Worm (Caenorhabditis elegans) whole organism, early embryonic: ENCODE data around the gene syg-2.

Source experiments
- B0310.2 ChIP-seq: sonication (generic microtip); optimal IDR thresholded peaks from 2 replicates; lab custom pipeline; 2016; ENCODE audit warnings: mild to moderate bottlenecking, missing genetic modification characterization, missing compliant biosample characterization
- ama-1 ChIP-seq: fragments of 150-350 bp; optimal IDR thresholded peaks from 2 replicates; lab custom pipeline; 2014
- ceh-13 ChIP-seq: fragments of 200-800 bp; sonication (Bioruptor generic); optimal IDR thresholded peaks from 2 replicates; lab custom pipeline; 2018; ENCODE audit warnings: mild to moderate bottlenecking, missing genetic modification characterization, missing compliant biosample characterization
- ceh-36 ChIP-seq: sonication (generic microtip); optimal IDR thresholded peaks from 2 replicates; lab custom pipeline; 2016; ENCODE audit warnings: missing genetic modification characterization, inconsistent platforms, missing compliant biosample characterization
- ets-7 ChIP-seq: sonication (generic microtip); optimal IDR thresholded peaks from 2 replicates; lab custom pipeline; 2016; ENCODE audit warnings: missing genotype, missing genetic modification characterization, missing compliant biosample characterization
- flt-1 ChIP-seq: fragments of 200-800 bp; sonication (Bioruptor generic); IDR thresholded peaks from 2 replicates; pipeline ENCODE4 v1.3.6; 2022; ENCODE audit warnings: missing genetic modification characterization, missing compliant biosample characterization
- hmbx-1 ChIP-seq: sonication (generic microtip); optimal IDR thresholded peaks from 2 replicates; lab custom pipeline; 2016; ENCODE audit warnings: mild to moderate bottlenecking, missing genetic modification characterization, missing compliant biosample characterization
- hmg-4 ChIP-seq: fragments of 200-800 bp; sonication (Bioruptor generic); optimal IDR thresholded peaks from 2 replicates; lab custom pipeline; 2018; ENCODE audit warnings: mild to moderate bottlenecking, missing genetic modification characterization, missing compliant biosample characterization
- hnd-1 ChIP-seq: sonication (generic microtip); optimal IDR thresholded peaks from 2 replicates; lab custom pipeline; 2016; ENCODE audit warnings: missing genetic modification characterization, missing compliant biosample characterization
- pes-1 ChIP-seq: fragments of 200-800 bp; sonication (Bioruptor generic); IDR thresholded peaks from 2 replicates; pipeline ENCODE4 v1.3.6; 2022; ENCODE audit warnings: missing genetic modification reagents, missing genetic modification characterization, missing compliant biosample characterization
- scrt-1 ChIP-seq: fragments of 200-800 bp; sonication (Bioruptor generic); IDR thresholded peaks from 2 replicates; pipeline ENCODE4 v1.3.6; 2022; ENCODE audit warnings: missing genetic modification characterization, missing compliant biosample characterization
- sea-1 ChIP-seq: fragments of 200-800 bp; sonication (Bioruptor generic); conservative IDR thresholded peaks from 2 replicates; pipeline ENCODE4 v1.3.6; 2022; ENCODE audit warnings: missing genetic modification characterization, missing compliant biosample characterization
- tbx-11 ChIP-seq: fragments of 200-800 bp; sonication (Bioruptor generic); IDR thresholded peaks from 2 replicates; pipeline ENCODE4 v1.3.6; 2022; ENCODE audit warnings: missing genetic modification characterization, missing compliant biosample characterization
- tra-4 ChIP-seq: sonication (generic microtip); optimal IDR thresholded peaks from 2 replicates; lab custom pipeline; 2017; ENCODE audit warnings: missing genetic modification characterization, missing compliant biosample characterization

ce11 chrX:14621207-14621606, 33.6 kb upstream of the syg-2 start:
- TF ChIP-seq scrt-1: no peak
- no peak for TF ChIP-seq tbx-11
- no peak for TF ChIP-seq hnd-1
- no peak for TF ChIP-seq B0310.2 (tag; lab: Kevin White, UChicago)
- TF ChIP-seq ama-1 (lab: Kevin White, UChicago): no peak
- TF ChIP-seq ets-7 (tag; lab: Kevin White, UChicago): no peak
- TF ChIP-seq hmg-4 (GFP tag; lab: Kevin White, UChicago): no peak
- no peak for TF ChIP-seq ceh-13 (GFP tag; lab: Kevin White, UChicago)
- TF ChIP-seq pes-1 (GFP tag; lab: Robert Waterston, UW): no peak
- TF ChIP-seq sea-1: no peak
- no peak for TF ChIP-seq ceh-36 (tag; lab: Kevin White, UChicago)
- no peak for TF ChIP-seq hmbx-1 (tag; lab: Kevin White, UChicago)
- TF ChIP-seq flt-1 (GFP tag; lab: Robert Waterston, UW): no peak
- TF ChIP-seq tra-4: no peak
